Worm (Caenorhabditis elegans) whole organism, young adult: Measurements from ENCODE around the gene Y50D4B.1.

Experiments
- B0336.3 ChIP-seq: fragments of 200-800 bp; sonication (Bioruptor generic); IDR thresholded peaks from 2 replicates; pipeline ENCODE4 v1.3.6; 2022; ENCODE audit warnings: missing genetic modification characterization, missing compliant biosample characterization
- F33H1.4 ChIP-seq: fragments of 200-800 bp; sonication (Bioruptor generic); IDR thresholded peaks from 2 replicates; pipeline ENCODE4 v1.3.6; 2022; ENCODE audit warnings: missing genetic modification reagents, missing genetic modification characterization, missing compliant biosample characterization
- F49E8.2 ChIP-seq: sonication (generic microtip); optimal IDR thresholded peaks from 3 replicates; lab custom pipeline; 2017; ENCODE audit warnings: missing genetic modification characterization, mild to moderate bottlenecking, missing compliant biosample characterization, antibody characterized with exemption, moderate library complexity; ENCODE audit not compliant: insufficient read depth
- F52B5.7 ChIP-seq: sonication (generic microtip); optimal IDR thresholded peaks from 2 replicates; lab custom pipeline; 2016; ENCODE audit warnings: mild to moderate bottlenecking, missing genetic modification characterization, missing compliant biosample characterization
- K11D2.4 ChIP-seq: fragments of 200-800 bp; sonication (Bioruptor generic); IDR thresholded peaks from 2 replicates; pipeline ENCODE4 v1.3.6; 2022; ENCODE audit warnings: missing genetic modification reagents, missing genetic modification characterization, missing compliant biosample characterization
- T07F8.4 ChIP-seq: sonication (generic microtip); optimal IDR thresholded peaks from 2 replicates; lab custom pipeline; 2016; ENCODE audit warnings: mild to moderate bottlenecking, missing genetic modification characterization, moderate library complexity, missing compliant biosample characterization
- Y53F4B.3 ChIP-seq: fragments of 200-800 bp; sonication (Bioruptor generic); IDR thresholded peaks from 2 replicates; pipeline ENCODE4 v1.3.6; 2022; ENCODE audit warnings: missing genetic modification reagents, missing genetic modification characterization, missing compliant biosample characterization
- Y56A3A.18 ChIP-seq: fragments of 200-800 bp; sonication (Bioruptor generic); IDR thresholded peaks from 2 replicates; pipeline ENCODE4 v1.3.6; 2022; ENCODE audit warnings: missing genetic modification reagents, missing genetic modification characterization, missing compliant biosample characterization
- aptf-2 ChIP-seq: fragments of 200-800 bp; sonication (Bioruptor generic); conservative IDR thresholded peaks from 2 replicates; pipeline ENCODE4 v1.3.6; 2022; ENCODE audit warnings: missing genetic modification reagents, missing genetic modification characterization, missing compliant biosample characterization
- aptf-3 ChIP-seq: fragments of 200-800 bp; sonication (Bioruptor generic); IDR thresholded peaks from 2 replicates; pipeline ENCODE4 v1.3.6; 2022; ENCODE audit warnings: missing genetic modification characterization, missing compliant biosample characterization
- attf-5 ChIP-seq: fragments of 200-800 bp; sonication (Bioruptor generic); optimal IDR thresholded peaks from 2 replicates; lab custom pipeline; 2018; ENCODE audit warnings: mild to moderate bottlenecking, missing genetic modification characterization, missing compliant biosample characterization
- bed-1 ChIP-seq: fragments of 200-800 bp; sonication (Bioruptor generic); IDR thresholded peaks from 2 replicates; pipeline ENCODE4 v1.3.6; 2022; ENCODE audit warnings: missing genetic modification reagents, missing genetic modification characterization, missing compliant biosample characterization
- ccch-3 ChIP-seq: fragments of 200-800 bp; sonication (Bioruptor generic); optimal IDR thresholded peaks from 2 replicates; lab custom pipeline; 2018; ENCODE audit warnings: mild to moderate bottlenecking, missing genetic modification characterization, missing compliant biosample characterization
- cebp-1 ChIP-seq, 2 experiments: fragments of 200-800 bp in 1 of 2; sonication (Bioruptor generic) in 1 of 2; sonication (generic microtip) in 1 of 2; IDR thresholded peaks in 1 of 2; optimal IDR thresholded peaks in 1 of 2; 2 replicates each; pipeline versions ENCODE4 v1.3.6 to Lab custom; 2017 to 2022; ENCODE audit warnings: missing compliant biosample characterization in 2 of 2, missing genetic modification characterization in 2 of 2, mild to moderate bottlenecking in 1 of 2, missing genetic modification reagents in 1 of 2, moderate library complexity in 1 of 2
- cebp-2 ChIP-seq: fragments of 200-800 bp; sonication (Bioruptor generic); IDR thresholded peaks from 2 replicates; pipeline ENCODE4 v1.3.6; 2022; ENCODE audit warnings: missing genetic modification characterization, missing compliant biosample characterization
- ceh-100 ChIP-seq: fragments of 200-800 bp; sonication (Bioruptor generic); IDR thresholded peaks from 2 replicates; pipeline ENCODE4 v1.3.6; 2022; ENCODE audit warnings: missing genetic modification reagents, missing genetic modification characterization, missing compliant biosample characterization
- ceh-27 ChIP-seq: fragments of 200-800 bp; sonication (Bioruptor generic); optimal IDR thresholded peaks from 2 replicates; lab custom pipeline; 2018; ENCODE audit warnings: mild to moderate bottlenecking, missing genetic modification characterization, moderate library complexity, missing compliant biosample characterization
- ceh-58 ChIP-seq: fragments of 200-800 bp; sonication (Bioruptor generic); IDR thresholded peaks from 2 replicates; pipeline ENCODE4 v1.3.6; 2022; ENCODE audit warnings: missing genetic modification characterization, missing compliant biosample characterization
- ceh-79 ChIP-seq: sonication (generic microtip); optimal IDR thresholded peaks from 2 replicates; lab custom pipeline; 2017; ENCODE audit warnings: mild to moderate bottlenecking, missing genetic modification characterization, missing compliant biosample characterization
- ceh-91 ChIP-seq: fragments of 200-800 bp; sonication (Bioruptor generic); IDR thresholded peaks from 2 replicates; pipeline ENCODE4 v1.3.6; 2022; ENCODE audit warnings: missing genetic modification reagents, missing genetic modification characterization, missing compliant biosample characterization
- chd-7 ChIP-seq: sonication (generic microtip); optimal IDR thresholded peaks from 2 replicates; lab custom pipeline; 2016; ENCODE audit warnings: mild to moderate bottlenecking, missing genetic modification characterization, moderate library complexity, missing compliant biosample characterization
- egl-18 ChIP-seq: fragments of 200-800 bp; sonication (Bioruptor generic); IDR thresholded peaks from 2 replicates; pipeline ENCODE4 v1.3.6; 2022; ENCODE audit warnings: missing genetic modification reagents, missing genetic modification characterization, missing compliant biosample characterization
- gei-17 ChIP-seq: fragments of 200-800 bp; sonication (Bioruptor generic); optimal IDR thresholded peaks from 2 replicates; lab custom pipeline; 2018; ENCODE audit warnings: mild to moderate bottlenecking, missing genetic modification characterization, missing compliant biosample characterization
- him-1 ChIP-seq: sonication (generic microtip); optimal IDR thresholded peaks from 2 replicates; lab custom pipeline; 2016; ENCODE audit warnings: missing genotype, missing genetic modification reagents, missing genetic modification characterization, missing compliant biosample characterization
- hmg-20 ChIP-seq: fragments of 200-800 bp; sonication (Bioruptor generic); IDR thresholded peaks from 2 replicates; pipeline ENCODE4 v1.3.6; 2022; ENCODE audit warnings: missing genetic modification reagents, missing genetic modification characterization, missing compliant biosample characterization
- let-607 ChIP-seq, 2 experiments: fragments of 200-800 bp in 1 of 2; sonication (Bioruptor generic) in 1 of 2; sonication (generic microtip) in 1 of 2; optimal IDR thresholded peaks; 2 replicates each; lab custom pipeline; 2016 to 2018; ENCODE audit warnings: mild to moderate bottlenecking in 2 of 2, missing compliant biosample characterization in 2 of 2, missing genetic modification characterization in 2 of 2, moderate library complexity in 2 of 2, missing genotype in 1 of 2
- lin-40 ChIP-seq: sonication (generic microtip); optimal IDR thresholded peaks from 2 replicates; lab custom pipeline; 2016; ENCODE audit warnings: missing genetic modification characterization, mild to moderate bottlenecking, missing compliant biosample characterization, missing genotype, missing genetic modification reagents
- lsy-27 ChIP-seq: sonication (generic microtip); optimal IDR thresholded peaks from 2 replicates; lab custom pipeline; 2017; ENCODE audit warnings: missing genetic modification characterization, mild to moderate bottlenecking, missing compliant biosample characterization, antibody characterized with exemption, missing genotype, borderline replicate concordance; ENCODE audit not compliant: insufficient read depth
- madf-10 ChIP-seq: sonication (generic microtip); optimal IDR thresholded peaks from 2 replicates; lab custom pipeline; 2016; ENCODE audit warnings: mild to moderate bottlenecking, missing genetic modification characterization, missing compliant biosample characterization
- mcd-1 ChIP-seq: fragments of 200-800 bp; sonication (Bioruptor generic); IDR thresholded peaks from 2 replicates; pipeline ENCODE4 v1.3.6; 2022; ENCODE audit warnings: missing genetic modification reagents, missing genetic modification characterization, missing compliant biosample characterization
- mxl-1 ChIP-seq: sonication (generic microtip); optimal IDR thresholded peaks from 2 replicates; lab custom pipeline; 2016; ENCODE audit warnings: missing genetic modification characterization, missing compliant biosample characterization
- nfya-1 ChIP-seq: sonication (generic microtip); optimal IDR thresholded peaks from 2 replicates; lab custom pipeline; 2017; ENCODE audit warnings: antibody characterized with exemption, missing compliant biosample characterization, missing genetic modification characterization, borderline replicate concordance; ENCODE audit not compliant: insufficient read depth
- nhr-120 ChIP-seq: fragments of 200-800 bp; sonication (Bioruptor generic); IDR thresholded peaks from 2 replicates; pipeline ENCODE4 v1.3.6; 2022; ENCODE audit warnings: missing genetic modification characterization, missing compliant biosample characterization
- nhr-80 ChIP-seq: sonication (generic microtip); optimal IDR thresholded peaks from 2 replicates; lab custom pipeline; 2016; ENCODE audit warnings: missing genetic modification characterization, missing compliant biosample characterization
- nhr-90 ChIP-seq: sonication (generic microtip); optimal IDR thresholded peaks from 2 replicates; lab custom pipeline; 2016; ENCODE audit warnings: missing genotype, mild to moderate bottlenecking, missing genetic modification characterization, missing compliant biosample characterization
- pha-4 ChIP-seq: fragments of 150-350 bp; sonication (generic microtip); optimal IDR thresholded peaks from 2 replicates; lab custom pipeline; 2014; ENCODE audit warnings: missing biosample characterization, missing genetic modification reagents, missing genetic modification characterization
- repo-1 ChIP-seq: sonication (generic microtip); optimal IDR thresholded peaks from 2 replicates; lab custom pipeline; 2017; ENCODE audit warnings: mild to moderate bottlenecking, missing genetic modification characterization, missing compliant biosample characterization
- snpc-4 ChIP-seq, 5 experiments: fragments of 150-350 bp in 1 of 5; sonication (generic microtip) in 4 of 5; optimal IDR thresholded peaks; 2 replicates each; lab custom pipeline; 2014 to 2018; ENCODE audit warnings: missing genetic modification characterization in 5 of 5, missing biosample characterization in 3 of 5, antibody characterized with exemption in 2 of 5, mild to moderate bottlenecking in 2 of 5, missing compliant biosample characterization in 2 of 5, missing genotype in 2 of 5, moderate library complexity in 2 of 5, missing genetic modification reagents in 1 of 5
- somi-1 ChIP-seq: fragments of 200-800 bp; sonication (Bioruptor generic); optimal IDR thresholded peaks from 2 replicates; lab custom pipeline; 2018; ENCODE audit warnings: mild to moderate bottlenecking, missing genetic modification characterization, missing compliant biosample characterization
- tbp1 ChIP-seq: fragments of 200-800 bp; sonication (Bioruptor generic); optimal IDR thresholded peaks from 2 replicates; lab custom pipeline; 2018; ENCODE audit warnings: mild to moderate bottlenecking, missing genetic modification characterization, missing compliant biosample characterization
- tbx-9 ChIP-seq: sonication (generic microtip); optimal IDR thresholded peaks from 2 replicates; lab custom pipeline; 2016; ENCODE audit warnings: borderline replicate concordance, missing genetic modification characterization, inconsistent platforms, missing compliant biosample characterization
- unc-62 ChIP-seq: fragments of 150-350 bp; optimal IDR thresholded peaks from 2 replicates; lab custom pipeline; 2014; ENCODE audit warnings: missing biosample characterization, missing genetic modification reagents, missing genetic modification characterization
- zfh-2 ChIP-seq: fragments of 200-800 bp; sonication (Bioruptor generic); conservative IDR thresholded peaks from 2 replicates; pipeline ENCODE4 v1.3.6; 2022; ENCODE audit warnings: missing genetic modification reagents, missing genetic modification characterization, missing compliant biosample characterization
- ztf-25 ChIP-seq: fragments of 200-800 bp; sonication (Bioruptor generic); IDR thresholded peaks from 2 replicates; pipeline ENCODE4 v1.3.6; 2022; ENCODE audit warnings: missing genetic modification reagents, missing genetic modification characterization, missing compliant biosample characterization
- ztf-6 ChIP-seq: fragments of 200-800 bp; sonication (Bioruptor generic); IDR thresholded peaks from 2 replicates; pipeline ENCODE4 v1.3.6; 2022; ENCODE audit warnings: missing genetic modification reagents, missing genetic modification characterization, missing compliant biosample characterization

The Y50D4B.1 gene

ce11 chrV:1153387-1153786 is 40.6 kb downstream of the Y50D4B.1 start:
- no peak for TF ChIP-seq nfya-1 (tag; lab: Kevin White, UChicago)
- no peak for TF ChIP-seq tbx-9
- TF ChIP-seq mcd-1 (GFP tag; lab: Robert Waterston, UW): no peak
- 0 out of 2 replicates have a peak, but pooled peaks have one; percentile 17 for TF ChIP-seq Y56A3A.18
- 0 out of 2 replicates have a peak, but pooled peaks have one; percentile 32 for TF ChIP-seq egl-18 (GFP tag; lab: Robert Waterston, UW)
- no peak for TF ChIP-seq let-607 (tag; optimal IDR thresholded peaks at IDR 0.05; lab: Kevin White, UChicago)
- TF ChIP-seq lsy-27 (tag; lab: Kevin White, UChicago): no peak
- no peak for TF ChIP-seq K11D2.4
- no peak for TF ChIP-seq Y53F4B.3
- no peak for TF ChIP-seq nhr-90 (tag; lab: Kevin White, UChicago)
- TF ChIP-seq ztf-25: no peak
- TF ChIP-seq F49E8.2 (tag; lab: Kevin White, UChicago): no peak
- no peak for TF ChIP-seq hmg-20 (GFP tag; lab: Robert Waterston, UW)
- no peak for TF ChIP-seq F52B5.7 (tag; lab: Kevin White, UChicago)
- TF ChIP-seq, all 124 proteins: peak for 2

ce11 chrV:1153925-1154324 is 41.2 kb downstream of the Y50D4B.1 start:
- TF ChIP-seq unc-62 (no peak), ztf-6 (GFP tag; lab: Robert Waterston, UW) (0 out of 2 replicates have a peak, but pooled peaks have one; percentile 37), aptf-2 (no peak), ccch-3 (GFP tag; lab: Kevin White, UChicago) (peak; percentile 19), him-1 (tag; lab: Kevin White, UChicago) (no peak), madf-10 (peak; percentile 32), ceh-79 (tag; lab: Kevin White, UChicago) (no peak), pha-4 (tag; lab: Kevin White, UChicago) (no peak), ceh-27 (GFP tag; lab: Kevin White, UChicago) (peak; percentile 74), bed-1 (GFP tag; lab: Robert Waterston, UW) (no peak), Y53F4B.3 (no peak), nhr-120 (no peak), ceh-58 (GFP tag; lab: Robert Waterston, UW) (no peak), B0336.3 (no peak), zfh-2 (peak; percentile 90), aptf-3 (GFP tag; lab: Robert Waterston, UW) (no peak), ceh-100 (GFP tag; lab: Robert Waterston, UW) (no peak), attf-5 (peak; percentile 78), ceh-91 (no peak), somi-1 (peak; percentile 21), nhr-90 (tag; lab: Kevin White, UChicago) (peak; percentile 27), Y56A3A.18 (no peak), nhr-80 (tag; lab: Kevin White, UChicago) (peak; percentile 87), T07F8.4 (no peak), chd-7 (tag; lab: Kevin White, UChicago) (peak; percentile 67), mxl-1 (tag; lab: Kevin White, UChicago) (no peak), lin-40 (peak; percentile 36), repo-1 (tag; lab: Kevin White, UChicago) (no peak), cebp-1 (GFP tag; IDR thresholded peaks at IDR 0.05; lab: Robert Waterston, UW) (peak; percentile 57; the same call in 1 of the 2 replicates), cebp-1 (tag; optimal IDR thresholded peaks at IDR 0.05; lab: Kevin White, UChicago) (peak; percentile 66), ztf-25 (0 out of 2 replicates have a peak, but pooled peaks have one; percentile 48), tbp1 (GFP tag; lab: Kevin White, UChicago) (peak; percentile 27), snpc-4 (GFP tag; optimal IDR thresholded peaks at IDR 0.05; lab: Kevin White, UChicago) (no peak), snpc-4 (tag; optimal IDR thresholded peaks at IDR 0.05; lab: Kevin White, UChicago) (peak in 2 of 4 experiments; percentile 20 to 32), gei-17 (GFP tag; lab: Kevin White, UChicago) (peak; percentile 18), F33H1.4 (GFP tag; lab: Robert Waterston, UW) (no peak; the same call in 1 of the 2 replicates), cebp-2 (GFP tag; lab: Robert Waterston, UW) (no peak)
